Worm (Caenorhabditis elegans) whole organism, mixed stage, embryonic: ENCODE results near the gene ccdc-55.
A peak's percentile ranks its signal among the peaks of the same experiment; 100 is the strongest.

Experiments used
- bed-3 ChIP-seq: fragments of 200-800 bp; sonication (Bioruptor generic); optimal IDR thresholded peaks from 3 replicates; lab custom pipeline; 2018; ENCODE audit warnings: mild to moderate bottlenecking, missing genetic modification characterization, moderate library complexity, missing compliant biosample characterization
- blmp-1 ChIP-seq: fragments of 150-350 bp; optimal IDR thresholded peaks from 2 replicates; lab custom pipeline; 2014; ENCODE audit warnings: missing biosample characterization, missing genetic modification characterization
- ceh-39 ChIP-seq: fragments of 150-350 bp; optimal IDR thresholded peaks from 2 replicates; lab custom pipeline; 2014; ENCODE audit warnings: missing biosample characterization, missing genetic modification characterization
- ceh-43 ChIP-seq: fragments of 200-800 bp; sonication (Bioruptor generic); optimal IDR thresholded peaks from 2 replicates; lab custom pipeline; 2018; ENCODE audit warnings: mild to moderate bottlenecking, missing genetic modification characterization, moderate library complexity, missing compliant biosample characterization
- ceh-83 ChIP-seq: fragments of 200-800 bp; sonication (Bioruptor generic); optimal IDR thresholded peaks from 2 replicates; lab custom pipeline; 2018; ENCODE audit warnings: mild to moderate bottlenecking, missing genetic modification characterization, missing compliant biosample characterization
- ces-1 ChIP-seq: fragments of 150-350 bp; optimal IDR thresholded peaks from 2 replicates; lab custom pipeline; 2014; ENCODE audit warnings: missing biosample characterization, missing genetic modification reagents, missing genetic modification characterization
- cnd-1 ChIP-seq: fragments of 200-800 bp; sonication (Bioruptor generic); optimal IDR thresholded peaks from 2 replicates; lab custom pipeline; 2018; ENCODE audit warnings: mild to moderate bottlenecking, missing genetic modification characterization, missing compliant biosample characterization
- drap-1 ChIP-seq: fragments of 200-800 bp; sonication (Bioruptor generic); optimal IDR thresholded peaks from 3 replicates; lab custom pipeline; 2018; ENCODE audit warnings: mild to moderate bottlenecking, missing genetic modification characterization, missing compliant biosample characterization
- elt-1 ChIP-seq: sonication (generic microtip); optimal IDR thresholded peaks from 2 replicates; lab custom pipeline; 2017; ENCODE audit warnings: missing genetic modification characterization, mild to moderate bottlenecking, missing compliant biosample characterization, antibody characterized with exemption, moderate library complexity, borderline replicate concordance; ENCODE audit not compliant: insufficient read depth
- elt-3 ChIP-seq: fragments of 150-350 bp; optimal IDR thresholded peaks from 2 replicates; lab custom pipeline; 2014; ENCODE audit warnings: missing biosample characterization, missing genetic modification characterization
- flh-1 ChIP-seq: fragments of 200-800 bp; sonication (Bioruptor generic); optimal IDR thresholded peaks from 2 replicates; lab custom pipeline; 2018; ENCODE audit warnings: mild to moderate bottlenecking, missing genetic modification characterization, moderate library complexity, missing compliant biosample characterization
- ham-2 ChIP-seq: fragments of 200-800 bp; sonication (Bioruptor generic); optimal IDR thresholded peaks from 2 replicates; lab custom pipeline; 2018; ENCODE audit warnings: mild to moderate bottlenecking, missing genetic modification characterization, missing compliant biosample characterization
- hlh-1 ChIP-seq: fragments of 150-350 bp; optimal IDR thresholded peaks from 2 replicates; lab custom pipeline; 2014; ENCODE audit warnings: missing biosample characterization, missing genetic modification reagents, missing genetic modification characterization
- lin-32 ChIP-seq: fragments of 200-800 bp; sonication (Bioruptor generic); optimal IDR thresholded peaks from 2 replicates; lab custom pipeline; 2018; ENCODE audit warnings: mild to moderate bottlenecking, missing genetic modification characterization, missing compliant biosample characterization
- lsy-2 ChIP-seq: fragments of 150-350 bp; optimal IDR thresholded peaks from 2 replicates; lab custom pipeline; 2014; ENCODE audit warnings: missing biosample characterization, missing genetic modification characterization
- mab-5 ChIP-seq: fragments of 150-350 bp; optimal IDR thresholded peaks from 2 replicates; lab custom pipeline; 2014; ENCODE audit warnings: missing biosample characterization, missing genetic modification characterization
- mep-1 ChIP-seq: fragments of 150-350 bp; optimal IDR thresholded peaks from 2 replicates; lab custom pipeline; 2017; ENCODE audit warnings: missing biosample characterization, missing genetic modification reagents, missing genetic modification characterization, inconsistent platforms
- nhr-12 ChIP-seq: fragments of 150-350 bp; optimal IDR thresholded peaks from 2 replicates; lab custom pipeline; 2014; ENCODE audit warnings: missing biosample characterization, missing genetic modification characterization
- nhr-2 ChIP-seq: fragments of 150-350 bp; optimal IDR thresholded peaks from 2 replicates; lab custom pipeline; 2014; ENCODE audit warnings: missing biosample characterization, missing genetic modification characterization
- nhr-237 ChIP-seq: fragments of 150-350 bp; optimal IDR thresholded peaks from 2 replicates; lab custom pipeline; 2014; ENCODE audit warnings: missing biosample characterization, missing genetic modification characterization
- nhr-76 ChIP-seq: sonication (generic microtip); optimal IDR thresholded peaks from 2 replicates; lab custom pipeline; 2017; ENCODE audit warnings: missing biosample characterization, missing genetic modification characterization
- snpc-4 ChIP-seq: fragments of 150-350 bp; optimal IDR thresholded peaks from 2 replicates; lab custom pipeline; 2014; ENCODE audit warnings: missing biosample characterization, missing genetic modification characterization
- sptf-1 ChIP-seq: sonication (generic microtip); optimal IDR thresholded peaks from 2 replicates; lab custom pipeline; 2017; ENCODE audit warnings: mild to moderate bottlenecking, missing genetic modification characterization, moderate library complexity, missing compliant biosample characterization
- tbx-8 ChIP-seq: fragments of 200-800 bp; sonication (Bioruptor generic); optimal IDR thresholded peaks from 2 replicates; lab custom pipeline; 2018; ENCODE audit warnings: mild to moderate bottlenecking, missing genetic modification characterization, moderate library complexity, missing compliant biosample characterization
- unc-120 ChIP-seq: sonication (generic microtip); optimal IDR thresholded peaks from 2 replicates; lab custom pipeline; 2017; ENCODE audit warnings: missing genetic modification characterization, missing compliant biosample characterization; ENCODE audit not compliant: poor library complexity, severe bottlenecking
- unc-39 ChIP-seq: fragments of 150-350 bp; optimal IDR thresholded peaks from 2 replicates; lab custom pipeline; 2014; ENCODE audit warnings: missing biosample characterization, missing genetic modification characterization
- unc-62 ChIP-seq: fragments of 150-350 bp; optimal IDR thresholded peaks from 2 replicates; lab custom pipeline; 2014; ENCODE audit warnings: missing biosample characterization, missing genetic modification reagents, missing genetic modification characterization
- zip-8 ChIP-seq: fragments of 150-350 bp; optimal IDR thresholded peaks from 2 replicates; lab custom pipeline; 2014; ENCODE audit warnings: missing biosample characterization, missing genetic modification characterization
- ztf-11 ChIP-seq: fragments of 150-350 bp; optimal IDR thresholded peaks from 2 replicates; lab custom pipeline; 2014; ENCODE audit warnings: missing biosample characterization, missing genetic modification characterization

ccdc-55 gene

ce11 chrIII:4153299-4153698 lies 15.3 kb downstream of the ccdc-55 start, which contains the start of gene glod-4:
Gene glod-4, plus strand, starts transcription at chrIII:4153599.
- TF ChIP-seq tbx-8 (GFP tag; lab: Kevin White, UChicago), result no peak
- TF ChIP-seq mab-5, result no peak
- TF ChIP-seq cnd-1, result no peak
- no peak for TF ChIP-seq flh-1 (GFP tag; lab: Kevin White, UChicago)
- TF ChIP-seq nhr-12 (tag; lab: Kevin White, UChicago), result no peak
- TF ChIP-seq nhr-76, result no peak

ce11 chrIII:4152828-4153227 lies 15.7 kb downstream of the ccdc-55 start:
- TF ChIP-seq cnd-1 (no peak), unc-39 (tag; lab: Kevin White, UChicago) (no peak), ceh-43 (no peak), snpc-4 (tag; lab: Kevin White, UChicago) (no peak), lin-32 (GFP tag; lab: Kevin White, UChicago) (no peak)

- TF ChIP-seq unc-39 (tag; lab: Kevin White, UChicago) (no peak), ces-1 (GFP tag; lab: Kevin White, UChicago) (no peak), flh-1 (GFP tag; lab: Kevin White, UChicago) (no peak), ztf-11 (tag; lab: Kevin White, UChicago) (no peak), ceh-83 (GFP tag; lab: Kevin White, UChicago) (no peak), snpc-4 (tag; lab: Kevin White, UChicago) (no peak), unc-120 (tag; lab: Kevin White, UChicago) (no peak), elt-3 (tag; lab: Kevin White, UChicago) (no peak), ceh-43 (no peak), ceh-39 (tag; lab: Kevin White, UChicago) (no peak), ham-2 (GFP tag; lab: Kevin White, UChicago) (no peak), bed-3 (GFP tag; lab: Kevin White, UChicago) (no peak), nhr-76 (no peak), mab-5 (no peak), blmp-1 (tag; lab: Kevin White, UChicago) (no peak), sptf-1 (tag; lab: Kevin White, UChicago) (no peak), unc-62 (GFP tag; lab: Kevin White, UChicago) (no peak), drap-1 (GFP tag; lab: Kevin White, UChicago) (no peak), cnd-1 (no peak)
These were observed 16.3 kb downstream of the ccdc-55 start for ce11 chrIII:4152309-4152708.

ce11 chrIII:4151548-4152104 lies 16.9 kb downstream of the ccdc-55 start, which contains the start of the genes wht-3 and har-1:
Gene wht-3, minus strand, starts transcription at chrIII:4151598.
Gene har-1, plus strand, starts transcription at chrIII:4152054.
- no peak for TF ChIP-seq blmp-1 (tag; lab: Kevin White, UChicago)
- TF ChIP-seq ceh-39 (tag; lab: Kevin White, UChicago), result no peak
- no peak for TF ChIP-seq ham-2 (GFP tag; lab: Kevin White, UChicago)
- no peak for TF ChIP-seq lsy-2
- no peak for TF ChIP-seq snpc-4 (tag; lab: Kevin White, UChicago)
- no peak for TF ChIP-seq zip-8 (tag; lab: Kevin White, UChicago)
- no peak for TF ChIP-seq unc-62 (GFP tag; lab: Kevin White, UChicago)
- TF ChIP-seq elt-1 (tag; lab: Kevin White, UChicago), result no peak
- no peak for TF ChIP-seq hlh-1 (tag; lab: Kevin White, UChicago)
- no peak for TF ChIP-seq cnd-1
- no peak for TF ChIP-seq nhr-2 (tag; lab: Kevin White, UChicago)
- no peak for TF ChIP-seq tbx-8 (GFP tag; lab: Kevin White, UChicago)
- no peak for TF ChIP-seq mep-1 (tag; lab: Kevin White, UChicago)
- no peak for TF ChIP-seq flh-1 (GFP tag; lab: Kevin White, UChicago)
- TF ChIP-seq ztf-11 (tag; lab: Kevin White, UChicago), result no peak
- TF ChIP-seq nhr-76, result no peak
- TF ChIP-seq ces-1 (GFP tag; lab: Kevin White, UChicago), result no peak
- no peak for TF ChIP-seq drap-1 (GFP tag; lab: Kevin White, UChicago)
- TF ChIP-seq, all 35 proteins: peak for 0

ce11 chrIII:4150919-4151318 lies 17.6 kb downstream of the ccdc-55 start:
- TF ChIP-seq nhr-237, result peak; percentile 26
- TF ChIP-seq sptf-1 (tag; lab: Kevin White, UChicago), result no peak
- peak; percentile 25 for TF ChIP-seq ceh-39 (tag; lab: Kevin White, UChicago)
- TF ChIP-seq mep-1 (tag; lab: Kevin White, UChicago), result peak; percentile 68
- TF ChIP-seq drap-1 (GFP tag; lab: Kevin White, UChicago), result peak; percentile 3
- no peak for TF ChIP-seq blmp-1 (tag; lab: Kevin White, UChicago)
- peak; percentile 97 for TF ChIP-seq lsy-2
